Worm (Caenorhabditis elegans) whole organism, L2 larva: ENCODE measurements around the gene sdz-12.

Source experiments
- R02D3.7 ChIP-seq: fragments of 150-350 bp; optimal IDR thresholded peaks from 2 replicates; lab custom pipeline; 2014; ENCODE audit warnings: missing biosample characterization, missing genetic modification characterization
- ama-1 ChIP-seq: fragments of 150-350 bp; optimal IDR thresholded peaks from 2 replicates; lab custom pipeline; 2018; ENCODE audit warnings: inconsistent platforms
- dmd-4 ChIP-seq: sonication (generic microtip); optimal IDR thresholded peaks from 2 replicates; lab custom pipeline; 2017; ENCODE audit warnings: missing biosample characterization, missing genetic modification characterization
- elt-1 ChIP-seq: fragments of 150-350 bp; optimal IDR thresholded peaks from 2 replicates; lab custom pipeline; 2014; ENCODE audit warnings: missing biosample characterization, missing genetic modification characterization
- elt-3 ChIP-seq: sonication (generic microtip); optimal IDR thresholded peaks from 2 replicates; lab custom pipeline; 2017; ENCODE audit warnings: missing biosample characterization, missing genetic modification characterization
- lin-13 ChIP-seq: fragments of 150-350 bp; optimal IDR thresholded peaks from 2 replicates; lab custom pipeline; 2014; ENCODE audit warnings: missing biosample characterization, missing genetic modification reagents, missing genetic modification characterization
- lin-39 ChIP-seq: fragments of 150-350 bp; optimal IDR thresholded peaks from 2 replicates; lab custom pipeline; 2014; ENCODE audit warnings: missing biosample characterization, missing genetic modification reagents, missing genetic modification characterization
- mab-5 ChIP-seq: fragments of 150-350 bp; optimal IDR thresholded peaks from 2 replicates; lab custom pipeline; 2014; ENCODE audit warnings: missing biosample characterization, missing genetic modification characterization
- nhr-11 ChIP-seq: fragments of 150-350 bp; optimal IDR thresholded peaks from 2 replicates; lab custom pipeline; 2014; ENCODE audit warnings: missing biosample characterization, missing genetic modification characterization
- nhr-129 ChIP-seq: fragments of 150-350 bp; optimal IDR thresholded peaks from 2 replicates; lab custom pipeline; 2014; ENCODE audit warnings: missing biosample characterization, missing genetic modification characterization
- nhr-21 ChIP-seq: fragments of 150-350 bp; optimal IDR thresholded peaks from 2 replicates; lab custom pipeline; 2014; ENCODE audit warnings: missing biosample characterization, missing genetic modification characterization
- skn-1 ChIP-seq: sonication (generic microtip); optimal IDR thresholded peaks from 2 replicates; lab custom pipeline; 2017; ENCODE audit warnings: missing biosample characterization, missing genetic modification characterization
- sma-9 ChIP-seq, 2 experiments: fragments of 150-350 bp in 1 of 2; sonication (generic microtip) in 1 of 2; optimal IDR thresholded peaks; 2 replicates each; lab custom pipeline; 2014 to 2016; ENCODE audit warnings: missing genetic modification characterization in 2 of 2, mild to moderate bottlenecking in 1 of 2, missing biosample characterization in 1 of 2, missing compliant biosample characterization in 1 of 2, missing genetic modification reagents in 1 of 2, moderate library complexity in 1 of 2
- snpc-4 ChIP-seq: fragments of 150-350 bp; optimal IDR thresholded peaks from 2 replicates; lab custom pipeline; 2014; ENCODE audit warnings: missing biosample characterization, missing genetic modification characterization
- unc-55 ChIP-seq: fragments of 150-350 bp; sonication (generic microtip); optimal IDR thresholded peaks from 3 replicates; lab custom pipeline; 2014; ENCODE audit warnings: missing biosample characterization, missing genetic modification reagents, missing genetic modification characterization

Gene sdz-12

ce11 chrII:3681365-3682083 lies 50.1 kb downstream of the sdz-12 start, which contains the start of gene F19B10.10:
Gene F19B10.10, minus strand, starts transcription at chrII:3681415.
- TF ChIP-seq sma-9 (GFP tag; optimal IDR thresholded peaks at IDR 0.05; lab: Kevin White, UChicago) (no peak), sma-9 (tag; optimal IDR thresholded peaks at IDR 0.05; lab: Kevin White, UChicago) (no peak), elt-3 (tag; lab: Kevin White, UChicago) (no peak), snpc-4 (no peak), dmd-4 (tag; lab: Kevin White, UChicago) (no peak), R02D3.7 (tag; lab: Kevin White, UChicago) (no peak), skn-1 (tag; lab: Kevin White, UChicago) (no peak), nhr-21 (no peak), lin-39 (tag; lab: Kevin White, UChicago) (no peak), nhr-129 (tag; lab: Kevin White, UChicago) (no peak), elt-1 (tag; lab: Kevin White, UChicago) (no peak), mab-5 (no peak)

- TF ChIP-seq nhr-11 (tag; lab: Kevin White, UChicago) (no peak), lin-13 (GFP tag; lab: Kevin White, UChicago) (no peak), unc-55 (no peak), ama-1 (no peak)
- TF ChIP-seq, all 48 proteins: peak for 0
These were observed 51.3 kb downstream of the sdz-12 start for ce11 chrII:3680366-3680765.
